Worm (Caenorhabditis elegans) whole organism, L4 larva: Measurements from ENCODE around the gene H12I13.6.

Experiments
- D1046.2 ChIP-seq: fragments of 200-800 bp; sonication (Bioruptor generic); IDR thresholded peaks from 2 replicates; pipeline ENCODE4 v1.3.6; 2022; ENCODE audit warnings: missing genetic modification characterization, missing compliant biosample characterization
- F49E8.2 ChIP-seq: sonication (generic microtip); optimal IDR thresholded peaks from 2 replicates; lab custom pipeline; 2016; ENCODE audit warnings: missing compliant biosample characterization, mild to moderate bottlenecking, missing genetic modification characterization, borderline replicate concordance
- T20F7.1 ChIP-seq: fragments of 200-800 bp; sonication (Bioruptor generic); optimal IDR thresholded peaks from 2 replicates; lab custom pipeline; 2018; ENCODE audit warnings: mild to moderate bottlenecking, missing genetic modification characterization, missing compliant biosample characterization
- T26A8.4 ChIP-seq: fragments of 200-800 bp; sonication (Bioruptor generic); IDR thresholded peaks from 2 replicates; pipeline ENCODE4 v1.3.6; 2022; ENCODE audit warnings: missing genetic modification characterization, missing compliant biosample characterization
- Y5F2A.4 ChIP-seq: fragments of 200-800 bp; sonication (Bioruptor generic); optimal IDR thresholded peaks from 2 replicates; lab custom pipeline; 2018; ENCODE audit warnings: mild to moderate bottlenecking, missing genetic modification characterization, missing compliant biosample characterization
- aha-1 ChIP-seq: fragments of 150-350 bp; peaks from one replicate; lab custom pipeline; 2014; ENCODE audit warnings: missing biosample characterization, missing genetic modification characterization
- ama-1 ChIP-seq: fragments of 150-350 bp; optimal IDR thresholded peaks from 2 replicates; lab custom pipeline; 2014; ENCODE audit warnings: inconsistent platforms, mixed read lengths
- arid-1 ChIP-seq: fragments of 200-800 bp; sonication (Bioruptor generic); conservative IDR thresholded peaks from 2 replicates; pipeline ENCODE4 v1.3.6; 2022; ENCODE audit warnings: missing genetic modification reagents, missing genetic modification characterization, missing compliant biosample characterization
- attf-4 ChIP-seq: sonication (generic microtip); optimal IDR thresholded peaks from 3 replicates; lab custom pipeline; 2017; ENCODE audit warnings: missing biosample characterization, missing genetic modification characterization
- ceh-62 ChIP-seq: sonication (generic microtip); optimal IDR thresholded peaks from 2 replicates; lab custom pipeline; 2017; ENCODE audit warnings: missing biosample characterization, missing genetic modification characterization
- daf-19 ChIP-seq: fragments of 200-800 bp; sonication (Bioruptor generic); conservative IDR thresholded peaks from 2 replicates; pipeline ENCODE4 v1.3.6; 2022; ENCODE audit warnings: missing genetic modification characterization, missing compliant biosample characterization
- dmd-6 ChIP-seq: fragments of 200-800 bp; sonication (Bioruptor generic); IDR thresholded peaks from 2 replicates; pipeline ENCODE4 v1.3.6; 2022; ENCODE audit warnings: missing genetic modification reagents, missing genetic modification characterization, missing compliant biosample characterization
- dmd-9 ChIP-seq: fragments of 200-800 bp; sonication (Bioruptor generic); IDR thresholded peaks from 2 replicates; pipeline ENCODE4 v1.3.6; 2022; ENCODE audit warnings: missing genetic modification reagents, missing genetic modification characterization, missing compliant biosample characterization
- dpl-1 ChIP-seq: fragments of 150-350 bp; optimal IDR thresholded peaks from 2 replicates; lab custom pipeline; 2014; ENCODE audit warnings: missing biosample characterization, missing genetic modification reagents, missing genetic modification characterization
- egl-43 ChIP-seq: fragments of 200-800 bp; sonication (Bioruptor generic); IDR thresholded peaks from 2 replicates; pipeline ENCODE4 v1.3.6; 2022; ENCODE audit warnings: missing genetic modification reagents, missing genetic modification characterization, missing compliant biosample characterization
- hif-1 ChIP-seq, 2 experiments: sonication (generic microtip); optimal IDR thresholded peaks; 2 replicates each; lab custom pipeline; 2016 to 2017; ENCODE audit warnings: missing compliant biosample characterization in 2 of 2, missing genetic modification characterization in 2 of 2, missing genetic modification reagents in 2 of 2, missing genotype in 2 of 2, mild to moderate bottlenecking in 1 of 2
- hlh-11 ChIP-seq: fragments of 200-800 bp; sonication (Bioruptor generic); optimal IDR thresholded peaks from 2 replicates; lab custom pipeline; 2018; ENCODE audit warnings: mild to moderate bottlenecking, missing genetic modification characterization, missing compliant biosample characterization
- hlh-30 ChIP-seq: sonication (generic microtip); optimal IDR thresholded peaks from 2 replicates; lab custom pipeline; 2017; ENCODE audit warnings: antibody characterized with exemption, mild to moderate bottlenecking, missing genetic modification characterization, missing compliant biosample characterization; ENCODE audit not compliant: insufficient read depth
- jun-1 ChIP-seq: fragments of 150-350 bp; optimal IDR thresholded peaks from 2 replicates; lab custom pipeline; 2014; ENCODE audit warnings: missing biosample characterization, missing genetic modification reagents, missing genetic modification characterization
- lin-1 ChIP-seq: fragments of 200-800 bp; sonication (Bioruptor generic); IDR thresholded peaks from 2 replicates; pipeline ENCODE4 v1.3.6; 2022; ENCODE audit warnings: missing genetic modification reagents, missing genetic modification characterization, missing compliant biosample characterization
- lin-15B ChIP-seq: fragments of 150-350 bp; sonication (generic microtip); optimal IDR thresholded peaks from 3 replicates; lab custom pipeline; 2014; ENCODE audit warnings: missing biosample characterization, missing genetic modification characterization
- lin-29 ChIP-seq: fragments of 200-800 bp; sonication (Bioruptor generic); IDR thresholded peaks from 2 replicates; pipeline ENCODE4 v1.3.6; 2022; ENCODE audit warnings: missing genetic modification reagents, missing genetic modification characterization, missing compliant biosample characterization
- lin-39 ChIP-seq: fragments of 150-350 bp; optimal IDR thresholded peaks from 2 replicates; lab custom pipeline; 2014; ENCODE audit warnings: missing biosample characterization, missing genetic modification reagents, missing genetic modification characterization
- madf-5 ChIP-seq, 2 experiments: fragments of 200-800 bp; sonication (Bioruptor generic); IDR thresholded peaks; 2 replicates each; pipeline ENCODE4 v1.3.6; 2022; ENCODE audit warnings: missing compliant biosample characterization in 2 of 2, missing genetic modification characterization in 2 of 2
- madf-9 ChIP-seq: fragments of 200-800 bp; sonication (Bioruptor generic); conservative IDR thresholded peaks from 2 replicates; pipeline ENCODE4 v1.3.6; 2022; ENCODE audit warnings: missing genetic modification reagents, missing genetic modification characterization, missing compliant biosample characterization
- mxl-3 ChIP-seq: fragments of 200-800 bp; sonication (Bioruptor generic); optimal IDR thresholded peaks from 2 replicates; lab custom pipeline; 2018; ENCODE audit warnings: mild to moderate bottlenecking, missing genetic modification characterization, missing compliant biosample characterization
- nhr-102 ChIP-seq: sonication (generic microtip); optimal IDR thresholded peaks from 2 replicates; lab custom pipeline; 2016; ENCODE audit warnings: mild to moderate bottlenecking, missing genetic modification characterization, moderate library complexity, missing compliant biosample characterization
- nhr-11 ChIP-seq: fragments of 150-350 bp; optimal IDR thresholded peaks from 2 replicates; lab custom pipeline; 2014; ENCODE audit warnings: missing biosample characterization, missing genetic modification characterization
- nhr-111 ChIP-seq: fragments of 200-800 bp; sonication (Bioruptor generic); optimal IDR thresholded peaks from 2 replicates; lab custom pipeline; 2018; ENCODE audit warnings: mild to moderate bottlenecking, missing genetic modification characterization, missing compliant biosample characterization
- nhr-48 ChIP-seq: sonication (generic microtip); optimal IDR thresholded peaks from 2 replicates; lab custom pipeline; 2016; ENCODE audit warnings: mild to moderate bottlenecking, missing genetic modification characterization, missing compliant biosample characterization
- nhr-76 ChIP-seq: fragments of 150-350 bp; optimal IDR thresholded peaks from 2 replicates; lab custom pipeline; 2014; ENCODE audit warnings: missing biosample characterization, missing genetic modification characterization
- pqm-1 ChIP-seq: sonication (generic microtip); optimal IDR thresholded peaks from 2 replicates; lab custom pipeline; 2017; ENCODE audit warnings: missing biosample characterization, missing genetic modification characterization
- sdz-12 ChIP-seq: fragments of 200-800 bp; sonication (Bioruptor generic); optimal IDR thresholded peaks from 2 replicates; lab custom pipeline; 2018; ENCODE audit warnings: mild to moderate bottlenecking, missing genetic modification characterization, missing compliant biosample characterization
- tag-97 ChIP-seq: fragments of 200-800 bp; sonication (Bioruptor generic); IDR thresholded peaks from 2 replicates; pipeline ENCODE4 v1.3.6; 2022; ENCODE audit warnings: missing genetic modification characterization, missing compliant biosample characterization
- unc-62 ChIP-seq, 3 experiments: fragments of 150-350 bp in 1 of 3; sonication (generic microtip); optimal IDR thresholded peaks in 2 of 3; peaks in 1 of 3; 1 replicate in 1 of 3; 2 replicates in 2 of 3; lab custom pipeline; 2014 to 2017; ENCODE audit warnings: missing biosample characterization in 3 of 3, missing genetic modification characterization in 3 of 3, missing genetic modification reagents in 3 of 3, missing genotype in 1 of 3
- vab-7 ChIP-seq: fragments of 200-800 bp; sonication (Bioruptor generic); IDR thresholded peaks from 2 replicates; pipeline ENCODE4 v1.3.6; 2022; ENCODE audit warnings: missing genetic modification reagents, missing genetic modification characterization, missing compliant biosample characterization
- zag-1 ChIP-seq: fragments of 150-350 bp; optimal IDR thresholded peaks from 2 replicates; lab custom pipeline; 2014; ENCODE audit warnings: missing biosample characterization, missing genetic modification characterization
- zfp-2 ChIP-seq: sonication (generic microtip); optimal IDR thresholded peaks from 2 replicates; lab custom pipeline; 2016; ENCODE audit warnings: mild to moderate bottlenecking, missing genetic modification characterization, missing compliant biosample characterization
- ztf-11 ChIP-seq: fragments of 150-350 bp; optimal IDR thresholded peaks from 2 replicates; lab custom pipeline; 2014; ENCODE audit warnings: missing biosample characterization, missing genetic modification characterization

The H12I13.6 gene

ce11 chrII:6077604-6078003, at the start of gene H12I13.6:
Gene H12I13.6, plus strand, starts transcription at chrII:6077904.
- TF ChIP-seq dpl-1 (no peak), unc-62 (GFP tag; optimal IDR thresholded peaks at IDR 0.05 in 1 of 2; lab: Kevin White, UChicago) (peak in 1 of 2 experiments; percentile 20), unc-62 (tag; optimal IDR thresholded peaks at IDR 0.05; lab: Kevin White, UChicago) (no peak), ztf-11 (tag; lab: Kevin White, UChicago) (no peak), lin-29 (GFP tag; lab: Robert Waterston, UW) (no peak), attf-4 (tag; lab: Kevin White, UChicago) (no peak), ceh-62 (tag; lab: Kevin White, UChicago) (no peak), D1046.2 (GFP tag; lab: Robert Waterston, UW) (no peak)

ce11 chrII:6028594-6029141, 49.0 kb upstream of the H12I13.6 start:
- TF ChIP-seq pqm-1 (tag; lab: Kevin White, UChicago) = no peak
- no peak for TF ChIP-seq sdz-12 (GFP tag; lab: Kevin White, UChicago)
- TF ChIP-seq dmd-6 (GFP tag; lab: Robert Waterston, UW) = no peak
- no peak for TF ChIP-seq zag-1 (tag; lab: Kevin White, UChicago)
- TF ChIP-seq hlh-30 = no peak
- peak; percentile 71 for TF ChIP-seq nhr-11
- TF ChIP-seq hlh-11 = no peak
- TF ChIP-seq mxl-3 (GFP tag; lab: Kevin White, UChicago) = peak; percentile 67
- TF ChIP-seq, all 104 proteins: peak for 2

- TF ChIP-seq ama-1 (lab: Kevin White, UChicago) = no peak
- no peak for TF ChIP-seq madf-9 (GFP tag; lab: Robert Waterston, UW)
- TF ChIP-seq T26A8.4 (GFP tag; lab: Robert Waterston, UW) = no peak
- TF ChIP-seq madf-5 (GFP tag; IDR thresholded peaks at IDR 0.05; lab: Robert Waterston, UW) = no peak
- TF ChIP-seq Y5F2A.4 (GFP tag; lab: Kevin White, UChicago) = no peak
- TF ChIP-seq lin-39 = no peak
- TF ChIP-seq zag-1 (tag; lab: Kevin White, UChicago) = no peak
- no peak for TF ChIP-seq T20F7.1 (GFP tag; lab: Kevin White, UChicago)
- no peak for TF ChIP-seq lin-1 (GFP tag; lab: Robert Waterston, UW)
- no peak for TF ChIP-seq dmd-6 (GFP tag; lab: Robert Waterston, UW)
- no peak for TF ChIP-seq tag-97 (GFP tag; lab: Robert Waterston, UW)
- no peak for TF ChIP-seq hif-1 (tag; optimal IDR thresholded peaks at IDR 0.05; lab: Kevin White, UChicago)
- no peak for TF ChIP-seq unc-62 (GFP tag; optimal IDR thresholded peaks at IDR 0.05 in 1 of 2; lab: Kevin White, UChicago)
- no peak for TF ChIP-seq unc-62 (tag; optimal IDR thresholded peaks at IDR 0.05; lab: Kevin White, UChicago)
- no peak for TF ChIP-seq lin-15B (tag; lab: Kevin White, UChicago)
- TF ChIP-seq vab-7 (GFP tag; lab: Robert Waterston, UW) = no peak
- no peak for TF ChIP-seq dpl-1
- no peak for TF ChIP-seq nhr-48 (tag; lab: Kevin White, UChicago)
Measured at ce11 chrII:6031106-6031505, 46.6 kb upstream of the H12I13.6 start, which contains the start of gene frpr-16. Gene frpr-16, minus strand, starts transcription at chrII:6031206.

ce11 chrII:6043166-6043565, 34.5 kb upstream of the H12I13.6 start, which contains the start of gene R12C12.10:
Gene R12C12.10, minus strand, starts transcription at chrII:6043266.
- TF ChIP-seq nhr-76 (no peak), lin-15B (tag; lab: Kevin White, UChicago) (no peak), zfp-2 (tag; lab: Kevin White, UChicago) (no peak), nhr-102 (tag; lab: Kevin White, UChicago) (no peak), dpl-1 (no peak), aha-1 (tag; lab: Kevin White, UChicago) (no peak), daf-19 (GFP tag; lab: Robert Waterston, UW) (no peak), egl-43 (GFP tag; lab: Robert Waterston, UW) (no peak), arid-1 (GFP tag; lab: Robert Waterston, UW) (no peak), T26A8.4 (GFP tag; lab: Robert Waterston, UW) (no peak), F49E8.2 (tag; lab: Kevin White, UChicago) (no peak), jun-1 (no peak), dmd-9 (GFP tag; lab: Robert Waterston, UW) (no peak), nhr-111 (GFP tag; lab: Kevin White, UChicago) (no peak), dmd-6 (GFP tag; lab: Robert Waterston, UW) (no peak)
